Fruit fly (Drosophila melanogaster) whole organism, wandering third instar larva: ENCODE measurements around the gene Tsp33B.
A peak's percentile ranks its signal among the peaks of the same experiment; 100 is the strongest.

Experiments used
- Abd-B ChIP-seq: fragments of >200 bp; optimal IDR thresholded peaks from 2 replicates; lab custom pipeline; 2017; ENCODE audit warnings: missing biosample characterization, missing genetic modification characterization
- CG32264 ChIP-seq: fragments of 200-800 bp; sonication (Bioruptor generic); optimal IDR thresholded peaks from 2 replicates; lab custom pipeline; 2016; ENCODE audit warnings: missing biosample characterization, missing genetic modification characterization
- CG9705 ChIP-seq: fragments of 200-800 bp; sonication (Bioruptor generic); optimal IDR thresholded peaks from 2 replicates; lab custom pipeline; 2018; ENCODE audit warnings: missing biosample characterization, mild to moderate bottlenecking, missing genetic modification characterization
- CrebA ChIP-seq: fragments of 200-800 bp; sonication (Bioruptor generic); optimal IDR thresholded peaks from 2 replicates; lab custom pipeline; 2016; ENCODE audit warnings: missing biosample characterization, mild to moderate bottlenecking, missing genetic modification characterization, borderline replicate concordance
- Dfd ChIP-seq: fragments of >200 bp; optimal IDR thresholded peaks from 2 replicates; lab custom pipeline; 2017; ENCODE audit warnings: missing biosample characterization, missing genetic modification characterization
- Dif ChIP-seq: fragments of 200-275, 200-300 bp; sonication (Bioruptor generic); optimal IDR thresholded peaks from 2 replicates; lab custom pipeline; 2018; ENCODE audit warnings: missing biosample characterization, missing genetic modification characterization; ENCODE audit not compliant: partially characterized antibody
- GATAd ChIP-seq: sonication (Bioruptor generic); optimal IDR thresholded peaks from 2 replicates; lab custom pipeline; 2016; ENCODE audit warnings: missing biosample characterization, missing genetic modification characterization
- HLH106 ChIP-seq: fragments of 200-800 bp; optimal IDR thresholded peaks from 3 replicates; lab custom pipeline; 2019; ENCODE audit warnings: missing biosample characterization, mild to moderate bottlenecking, missing genetic modification characterization, moderate library complexity
- Hnf4 ChIP-seq: fragments of 200-800 bp; sonication (Bioruptor generic); optimal IDR thresholded peaks from 2 replicates; lab custom pipeline; 2016; ENCODE audit warnings: missing biosample characterization, mild to moderate bottlenecking, missing genetic modification characterization
- Hr78 ChIP-seq: fragments of >200 bp; optimal IDR thresholded peaks from 2 replicates; lab custom pipeline; 2017; ENCODE audit warnings: missing biosample characterization, missing genetic modification characterization
- Hr83 ChIP-seq: fragments of 200-300 bp; sonication (Bioruptor generic); optimal IDR thresholded peaks from 2 replicates; lab custom pipeline; 2016; ENCODE audit warnings: missing biosample characterization, mild to moderate bottlenecking, missing genetic modification characterization, moderate library complexity; ENCODE audit not compliant: poor library complexity, severe bottlenecking
- Jra ChIP-seq: sonication (Bioruptor generic); optimal IDR thresholded peaks from 2 replicates; lab custom pipeline; 2016; ENCODE audit warnings: missing biosample characterization, missing genetic modification characterization
- Mio ChIP-seq: sonication (Bioruptor generic); optimal IDR thresholded peaks from 2 replicates; lab custom pipeline; 2016; ENCODE audit warnings: missing biosample characterization, missing genetic modification characterization
- Myc ChIP-seq: fragments of >200 bp; optimal IDR thresholded peaks from 2 replicates; lab custom pipeline; 2017
- N ChIP-seq: fragments of >200 bp; optimal IDR thresholded peaks from 2 replicates; lab custom pipeline; 2018; ENCODE audit warnings: missing biosample characterization, missing external identifiers, missing genetic modification characterization
- Rel ChIP-seq, 2 experiments: fragments of 200-800 bp; sonication (Bioruptor generic) in 1 of 2; optimal IDR thresholded peaks; 2 replicates in 1 of 2; 3 replicates in 1 of 2; lab custom pipeline; 2016 to 2019; ENCODE audit warnings: mild to moderate bottlenecking in 2 of 2, missing biosample characterization in 2 of 2, missing genetic modification characterization in 2 of 2, moderate library complexity in 1 of 2
- Sp1 ChIP-seq: fragments of 200-800 bp; sonication (Bioruptor generic); optimal IDR thresholded peaks from 3 replicates; lab custom pipeline; 2019; ENCODE audit warnings: missing biosample characterization, mild to moderate bottlenecking, missing genetic modification characterization, moderate library complexity
- Vsx2 ChIP-seq: fragments of 200-300, 225-300 bp; sonication (Bioruptor generic); optimal IDR thresholded peaks from 2 replicates; lab custom pipeline; 2018; ENCODE audit warnings: missing biosample characterization, missing genetic modification characterization; ENCODE audit not compliant: partially characterized antibody
- br ChIP-seq: fragments of 200-800 bp; sonication (Bioruptor generic); optimal IDR thresholded peaks from 2 replicates; lab custom pipeline; 2016; ENCODE audit warnings: missing biosample characterization, missing genetic modification characterization
- brk ChIP-seq: fragments of 200-800 bp; sonication (Bioruptor generic); optimal IDR thresholded peaks from 2 replicates; lab custom pipeline; 2016; ENCODE audit warnings: missing biosample characterization, mild to moderate bottlenecking, missing genetic modification characterization
- dl ChIP-seq, 2 experiments: fragments of 175-275, 200-275 bp in 1 of 2; fragments of 200-275 bp in 1 of 2; sonication (Bioruptor generic); optimal IDR thresholded peaks; lab custom pipeline; 2018; ENCODE audit warnings: mild to moderate bottlenecking in 2 of 2, missing biosample characterization in 2 of 2, missing genetic modification characterization in 2 of 2, moderate library complexity in 2 of 2; ENCODE audit not compliant: partially characterized antibody in 2 of 2, insufficient read depth in 1 of 2
- foxo ChIP-seq, 2 experiments: fragments of 200-800 bp; sonication (Bioruptor generic); optimal IDR thresholded peaks; 2 replicates in 1 of 2; 3 replicates in 1 of 2; lab custom pipeline; 2016 to 2017; ENCODE audit warnings: missing biosample characterization in 2 of 2, missing genetic modification characterization in 2 of 2
- fru ChIP-seq: fragments of 200-800 bp; sonication (Bioruptor generic); optimal IDR thresholded peaks from 3 replicates; lab custom pipeline; 2016; ENCODE audit warnings: missing biosample characterization, mild to moderate bottlenecking, missing genetic modification characterization
- h ChIP-seq: fragments of 200-800 bp; sonication (Bioruptor generic); optimal IDR thresholded peaks from 3 replicates; lab custom pipeline; 2016; ENCODE audit warnings: missing biosample characterization, mild to moderate bottlenecking, missing genetic modification characterization
- lola ChIP-seq: fragments of >200 bp; optimal IDR thresholded peaks from 2 replicates; lab custom pipeline; 2017; ENCODE audit warnings: missing biosample characterization, missing genetic modification characterization
- pan ChIP-seq: fragments of >200 bp; optimal IDR thresholded peaks from 2 replicates; lab custom pipeline; 2017
- psq ChIP-seq: fragments of 200-800 bp; sonication (Bioruptor generic); optimal IDR thresholded peaks from 3 replicates; lab custom pipeline; 2017; ENCODE audit warnings: missing biosample characterization, mild to moderate bottlenecking, missing genetic modification characterization, moderate library complexity
- rgr ChIP-seq: fragments of 200-800 bp; sonication (Bioruptor generic); optimal IDR thresholded peaks from 3 replicates; lab custom pipeline; 2016; ENCODE audit warnings: missing biosample characterization, mild to moderate bottlenecking, missing genetic modification characterization
- sage ChIP-seq: fragments of 200-800 bp; sonication (Bioruptor generic); optimal IDR thresholded peaks from 2 replicates; lab custom pipeline; 2016; ENCODE audit warnings: missing biosample characterization, mild to moderate bottlenecking, missing genetic modification characterization
- sv ChIP-seq: fragments of 200-800 bp; sonication (Bioruptor generic); optimal IDR thresholded peaks from 3 replicates; lab custom pipeline; 2016; ENCODE audit warnings: missing biosample characterization, missing genetic modification characterization
- tai ChIP-seq: sonication (Bioruptor generic); optimal IDR thresholded peaks from 2 replicates; lab custom pipeline; 2016; ENCODE audit warnings: missing biosample characterization, missing genetic modification characterization
- usp ChIP-seq: fragments of >200 bp; optimal IDR thresholded peaks from 2 replicates; lab custom pipeline; 2017; ENCODE audit warnings: missing biosample characterization, missing genetic modification characterization
- woc ChIP-seq: sonication (Bioruptor generic); optimal IDR thresholded peaks from 2 replicates; lab custom pipeline; 2016; ENCODE audit warnings: missing biosample characterization, mild to moderate bottlenecking, missing genetic modification characterization

The Tsp33B gene

DNA sequence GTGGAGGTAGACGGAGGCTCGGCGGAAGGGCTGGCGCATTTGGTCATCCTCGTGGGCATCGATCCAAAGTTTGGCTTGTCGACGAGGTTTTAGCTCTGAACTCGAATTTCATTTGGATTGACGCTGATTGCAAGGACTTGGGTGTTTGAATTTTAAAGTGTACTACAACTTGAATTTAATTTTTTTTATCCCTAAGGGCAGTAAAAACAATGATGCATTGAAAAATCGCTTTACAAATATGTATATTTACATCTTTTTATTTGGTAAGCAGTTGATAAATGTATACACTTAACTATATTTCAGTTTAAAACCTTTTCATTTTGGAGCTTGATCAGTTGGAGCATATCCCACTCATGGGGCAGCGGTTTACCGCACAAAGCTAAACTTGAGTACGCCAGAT lies at the start of gene Tsp33B:
Gene Tsp33B, minus strand, starts transcription at position 101 of the 400 bp plus-strand sequence.
- TF ChIP-seq sage (GFP tag; lab: Kevin White, UChicago) (no peak), rgr (no peak), psq (GFP tag; lab: Kevin White, UChicago) (no peak), GATAd (GFP tag; lab: Kevin White, UChicago) (no peak), Vsx2 (GFP tag; lab: Kevin White, UChicago) (no peak), sv (GFP tag; lab: Kevin White, UChicago) (no peak), Hr83 (GFP tag; lab: Kevin White, UChicago) (no peak), Mio (GFP tag; lab: Kevin White, UChicago) (no peak), Hnf4 (GFP tag; lab: Kevin White, UChicago) (no peak), dl (GFP tag; optimal IDR thresholded peaks at IDR 0.05; lab: Kevin White, UChicago; ENCODE audit: insufficient read depth in 1 of 2, partially characterized antibody in 2 of 2) (no peak), N (GFP tag; lab: Kevin White, UChicago) (no peak), CrebA (GFP tag; lab: Kevin White, UChicago) (no peak), br (GFP tag; lab: Kevin White, UChicago) (no peak), Myc (lab: Kevin White, UChicago) (no peak), brk (GFP tag; lab: Kevin White, UChicago) (no peak), Dfd (no peak), lola (no peak), HLH106 (no peak)

DNA sequence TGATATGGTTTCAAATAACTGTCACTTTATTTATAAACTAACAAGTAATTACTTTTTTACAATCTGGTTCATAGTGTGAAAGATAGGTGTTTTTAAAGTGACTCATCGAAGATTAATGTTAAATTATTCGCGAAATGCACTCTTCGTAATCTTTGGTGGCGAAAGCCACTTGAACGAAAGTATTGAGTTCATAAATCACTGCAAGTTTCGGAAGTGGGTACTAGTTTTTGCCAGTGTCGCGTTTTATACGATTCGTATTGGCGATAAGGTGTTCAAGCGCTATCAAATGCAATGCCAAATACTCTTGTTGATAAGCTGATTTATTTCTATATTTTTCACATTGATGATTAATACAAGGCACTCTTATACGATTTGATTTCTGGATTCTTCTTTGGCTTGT lies 49.4 kb upstream of the Tsp33B start:
- no peak for TF ChIP-seq CrebA (GFP tag; lab: Kevin White, UChicago)
- TF ChIP-seq GATAd (GFP tag; lab: Kevin White, UChicago) = no peak
- TF ChIP-seq foxo (GFP tag; optimal IDR thresholded peaks at IDR 0.05; lab: Kevin White, UChicago) = peak in 1 of 2 experiments; percentile 12
- TF ChIP-seq Hnf4 (GFP tag; lab: Kevin White, UChicago) = peak; percentile 9
- TF ChIP-seq usp (GFP tag; lab: Kevin White, UChicago) = no peak

DNA sequence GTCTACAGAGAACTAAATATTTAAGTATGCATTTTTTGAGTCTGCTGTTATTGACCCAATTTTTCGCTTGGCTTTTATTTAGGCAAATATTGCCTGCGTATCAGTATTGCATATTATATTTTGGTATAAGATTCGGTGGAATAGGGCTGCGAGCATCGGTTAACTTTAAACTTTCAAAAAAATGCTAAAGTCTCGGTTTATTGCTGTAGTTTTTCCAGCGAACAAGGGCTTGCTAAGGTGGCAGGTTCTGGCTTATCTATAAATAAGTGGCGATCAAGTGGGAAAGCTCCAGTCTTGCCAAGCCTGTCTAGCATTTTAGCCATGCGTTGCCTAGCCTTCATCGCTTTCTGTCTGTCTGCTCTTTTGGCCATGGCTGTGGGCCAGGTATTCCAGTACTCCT lies 48.2 kb upstream of the Tsp33B start, which contains the start of gene CG31704:
Gene CG31704, plus strand, starts transcription at position 301 of the 400 bp plus-strand sequence.
- TF ChIP-seq rgr (no peak), Abd-B (GFP tag; lab: Kevin White, UChicago) (no peak), GATAd (GFP tag; lab: Kevin White, UChicago) (no peak), Hnf4 (GFP tag; lab: Kevin White, UChicago) (no peak), Dif (no peak), br (GFP tag; lab: Kevin White, UChicago) (no peak), CG9705 (GFP tag; lab: Kevin White, UChicago) (no peak), brk (GFP tag; lab: Kevin White, UChicago) (no peak), HLH106 (no peak), sage (GFP tag; lab: Kevin White, UChicago) (no peak), h (no peak), CG32264 (no peak), lola (no peak), Myc (lab: Kevin White, UChicago) (no peak), Dfd (no peak), Sp1 (GFP tag; lab: Kevin White, UChicago) (no peak), Hr78 (GFP tag; lab: Kevin White, UChicago) (no peak), pan (no peak), fru (GFP tag; lab: Kevin White, UChicago) (no peak)

DNA sequence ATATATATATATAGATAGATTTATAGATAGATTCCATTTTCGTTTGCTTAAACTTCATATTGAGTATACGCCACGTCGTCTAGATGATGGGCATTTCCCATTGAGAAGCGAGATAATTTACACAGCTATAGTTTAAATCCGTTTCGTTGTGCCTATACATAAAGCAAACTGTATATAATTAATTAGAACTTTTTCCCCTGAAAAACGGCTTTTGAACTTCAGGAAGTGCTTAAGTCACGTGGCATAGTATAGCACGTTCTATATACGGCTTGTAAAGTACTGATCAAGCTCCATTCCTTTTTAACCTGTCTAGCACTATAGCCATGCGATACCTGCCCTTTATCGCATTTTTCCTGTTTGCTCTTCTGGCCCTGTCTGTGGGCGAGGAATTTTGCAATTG lies 47.4 kb upstream of the Tsp33B start, which contains the start of gene Sfp33A3:
Gene Sfp33A3, plus strand, starts transcription at position 301 of the 400 bp plus-strand sequence.
- TF ChIP-seq sage (GFP tag; lab: Kevin White, UChicago) (no peak), Jra (no peak), usp (GFP tag; lab: Kevin White, UChicago) (no peak), CrebA (GFP tag; lab: Kevin White, UChicago) (no peak), N (GFP tag; lab: Kevin White, UChicago) (no peak), rgr (no peak), h (no peak), brk (GFP tag; lab: Kevin White, UChicago) (no peak), dl (GFP tag; optimal IDR thresholded peaks at IDR 0.05; lab: Kevin White, UChicago; ENCODE audit: insufficient read depth in 1 of 2, partially characterized antibody in 2 of 2) (no peak), br (GFP tag; lab: Kevin White, UChicago) (no peak), Dfd (no peak), Abd-B (GFP tag; lab: Kevin White, UChicago) (no peak), Hr78 (GFP tag; lab: Kevin White, UChicago) (no peak)
- TF ChIP-seq, all 38 proteins: peak for 0

DNA sequence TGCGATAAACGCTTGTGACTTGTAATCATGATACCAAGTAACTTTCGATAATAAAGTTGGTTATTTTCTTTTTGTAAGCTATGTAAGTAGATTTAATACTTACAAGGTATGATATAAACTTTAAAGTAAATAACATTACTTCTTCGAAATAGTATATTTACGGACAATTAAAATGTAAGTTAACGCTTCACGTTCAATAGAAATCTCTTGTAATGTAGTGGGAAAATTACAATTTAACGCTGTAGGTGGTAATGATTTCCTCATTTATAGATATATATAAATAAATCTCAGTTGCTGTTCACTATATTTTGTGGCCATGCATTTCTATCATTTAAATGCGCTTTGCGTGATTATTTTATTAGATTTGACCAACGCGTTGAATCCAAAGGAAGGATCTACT lies 45.2 kb upstream of the Tsp33B start, which contains the start of gene Sfp33A2:
Gene Sfp33A2, plus strand, starts transcription at position 301 of the 400 bp plus-strand sequence.
- TF ChIP-seq Rel (GFP tag; optimal IDR thresholded peaks at IDR 0.05; lab: Kevin White, UChicago) (no peak), Rel (tag; optimal IDR thresholded peaks at IDR 0.05; lab: Kevin White, UChicago) (no peak), woc (GFP tag; lab: Kevin White, UChicago) (no peak), fru (GFP tag; lab: Kevin White, UChicago) (no peak), Sp1 (GFP tag; lab: Kevin White, UChicago) (no peak), N (GFP tag; lab: Kevin White, UChicago) (no peak), Vsx2 (GFP tag; lab: Kevin White, UChicago) (no peak), pan (no peak), tai (GFP tag; lab: Kevin White, UChicago) (no peak), brk (GFP tag; lab: Kevin White, UChicago) (no peak), CG9705 (GFP tag; lab: Kevin White, UChicago) (no peak), Jra (no peak)
